Worm (Caenorhabditis elegans): ENCODE results near the gene F44E5.4.

The F44E5.4 gene

DNA sequence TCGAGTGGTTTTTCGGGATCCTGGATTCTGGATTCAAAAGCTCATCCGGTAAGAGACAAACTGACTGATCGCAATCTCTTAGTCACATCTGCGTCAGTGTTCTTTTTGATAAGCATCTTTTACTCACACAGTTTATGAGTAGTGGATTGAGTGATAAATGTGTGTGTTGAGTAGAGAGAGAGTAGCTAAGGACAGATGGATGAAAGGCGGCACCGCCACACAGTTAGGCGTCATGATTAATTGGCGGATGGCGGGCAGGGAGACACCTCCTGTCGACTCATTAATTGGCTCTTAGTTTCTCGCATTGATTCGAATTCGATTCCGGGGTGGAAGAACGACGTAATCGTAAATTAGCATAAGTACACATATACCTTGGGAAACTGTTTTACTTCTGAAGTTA lies 35.3 kb upstream of the F44E5.4 start:
- no peak for TF ChIP-seq ccch-3 (GFP tag; optimal IDR thresholded peaks at IDR 0.05)
- TF ChIP-seq lsl-1 (GFP tag; optimal IDR thresholded peaks at IDR 0.05) = no peak
- TF ChIP-seq lsy-27 (tag; optimal IDR thresholded peaks at IDR 0.05; ENCODE audit: borderline replicate concordance, insufficient read depth) = no peak
- no peak for TF ChIP-seq Y56A3A.18 (GFP tag; IDR thresholded peaks at IDR 0.05)
- no peak for TF ChIP-seq chd-7 (tag; optimal IDR thresholded peaks at IDR 0.05)
- TF ChIP-seq ztf-25 (GFP tag; IDR thresholded peaks at IDR 0.05) = no peak
- TF ChIP-seq K11D2.4 (GFP tag; IDR thresholded peaks at IDR 0.05) = no peak
- TF ChIP-seq ceh-100 (GFP tag; IDR thresholded peaks at IDR 0.05) = no peak
- TF ChIP-seq mel-28 (tag; optimal IDR thresholded peaks at IDR 0.05; ENCODE audit: borderline replicate concordance) = no peak
- no peak for TF ChIP-seq madf-10 (tag; optimal IDR thresholded peaks at IDR 0.05)

DNA sequence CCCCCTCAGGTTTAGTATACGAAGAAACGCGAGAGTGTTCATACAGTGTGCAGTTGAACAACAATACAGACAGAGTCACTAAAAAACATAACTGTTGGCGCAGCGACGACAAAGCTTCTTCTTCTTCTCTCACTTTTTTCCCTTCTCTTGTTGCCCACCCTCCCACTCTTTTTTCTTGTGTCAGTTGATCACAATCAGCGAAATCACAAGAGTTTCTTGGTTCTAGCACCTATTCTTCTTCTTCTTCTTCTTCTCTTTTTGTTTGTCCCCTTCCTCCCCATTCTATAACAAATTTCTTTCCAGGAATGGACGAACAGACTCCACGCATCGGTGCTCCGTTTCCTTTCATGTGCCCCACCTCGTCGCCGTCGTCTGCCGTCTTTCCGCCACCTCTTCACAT lies 31.3 kb upstream of the F44E5.4 start, which contains the start of gene F43G6.4:
TSS of gene F43G6.4 (plus strand) at position 301 of the 400 bp plus-strand sequence.
- TF ChIP-seq ztf-3 (GFP tag; optimal IDR thresholded peaks at IDR 0.05) = no peak
- no peak for TF ChIP-seq dox-1 (GFP tag; IDR thresholded peaks at IDR 0.05)
- TF ChIP-seq egl-18 (GFP tag; IDR thresholded peaks at IDR 0.05) = no peak
- no peak for TF ChIP-seq F23B12.7 (tag; optimal IDR thresholded peaks at IDR 0.05; ENCODE audit: insufficient read depth)
- TF ChIP-seq madf-10 (tag; optimal IDR thresholded peaks at IDR 0.05) = no peak
- TF ChIP-seq ceh-100 (GFP tag; IDR thresholded peaks at IDR 0.05) = no peak

DNA sequence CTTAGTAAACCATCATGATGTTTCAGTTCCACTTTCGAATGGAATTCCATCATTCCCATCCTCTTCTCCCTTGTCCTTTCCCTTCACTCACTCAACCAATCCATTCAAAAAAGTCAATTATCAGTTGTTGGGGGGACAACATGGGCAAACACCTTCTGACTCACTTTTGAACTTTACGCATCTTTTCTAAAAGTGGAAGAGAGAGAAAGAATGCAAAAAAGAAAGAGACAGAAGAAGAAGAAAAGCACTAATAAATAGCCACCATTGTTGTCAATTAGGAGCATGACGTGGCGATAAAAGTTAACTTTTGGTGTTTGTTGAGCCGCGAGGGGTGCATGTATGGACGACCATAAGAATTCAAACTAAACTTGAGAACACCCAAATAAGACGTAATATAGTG lies 28.9 kb upstream of the F44E5.4 start:
- TF ChIP-seq lin-54 (GFP tag; optimal IDR thresholded peaks at IDR 0.05) (no peak), Y67H2A.10 (GFP tag; conservative IDR thresholded peaks at IDR 0.05) (no peak), sdz-38 (tag; optimal IDR thresholded peaks at IDR 0.05) (no peak), F52B5.7 (tag; optimal IDR thresholded peaks at IDR 0.05) (no peak), hmg-20 (GFP tag; IDR thresholded peaks at IDR 0.05) (no peak), repo-1 (tag; optimal IDR thresholded peaks at IDR 0.05) (no peak), die-1 (tag; optimal IDR thresholded peaks at IDR 0.05) (no peak), nfyb-1 (GFP tag; IDR thresholded peaks at IDR 0.05) (no peak), nfya-2 (GFP tag; IDR thresholded peaks at IDR 0.05) (no peak), ama-1 (optimal IDR thresholded peaks at IDR 0.05) (no peak), ama-1 (GFP tag; optimal IDR thresholded peaks at IDR 0.05) (no peak)

DNA sequence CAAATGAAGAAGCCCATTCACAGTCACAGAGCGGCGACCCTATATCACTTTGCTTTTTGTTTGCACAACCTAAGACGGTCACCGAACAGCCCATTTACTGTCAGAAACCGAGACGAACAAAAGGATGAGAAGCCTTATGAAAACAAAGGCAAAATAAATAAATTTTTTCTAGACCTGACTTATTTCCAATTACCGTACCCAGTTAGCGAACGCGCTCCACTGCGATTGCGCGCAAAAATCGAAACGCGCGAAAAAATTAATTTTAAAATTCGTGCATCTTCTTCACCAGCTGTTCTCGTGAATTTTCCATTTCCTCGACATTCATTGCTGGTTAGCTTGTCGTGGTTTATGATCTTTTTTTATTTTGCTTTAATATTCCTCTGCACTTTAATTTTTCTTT lies 23.4 kb upstream of the F44E5.4 start, which contains the start of gene F43G6.16:
TSS of gene F43G6.16 (minus strand) at position 141 of the 400 bp plus-strand sequence.
- no peak for TF ChIP-seq ceh-40 (GFP tag; IDR thresholded peaks at IDR 0.05)
- TF ChIP-seq F37B4.10 (GFP tag; IDR thresholded peaks at IDR 0.05) = no peak
- TF ChIP-seq aptf-2 (GFP tag; conservative IDR thresholded peaks at IDR 0.05) = peak; percentile 28; the same call in 1 of the 2 replicates
- TF ChIP-seq hmg-1.2 (GFP tag; IDR thresholded peaks at IDR 0.05) = peak; percentile 57
- no peak for TF ChIP-seq zfh-2 (GFP tag; conservative IDR thresholded peaks at IDR 0.05)
- TF ChIP-seq ets-4 (GFP tag; optimal IDR thresholded peaks at IDR 0.05) = no peak
- peak; percentile 86 for TF ChIP-seq hsf-1 (GFP tag; IDR thresholded peaks at IDR 0.05)
- no peak for TF ChIP-seq rec-8 (tag; optimal IDR thresholded peaks at IDR 0.05)
- peak; percentile 92 for TF ChIP-seq snpc-3.4 (tag; optimal IDR thresholded peaks at IDR 0.05)
- TF ChIP-seq madf-8 (GFP tag; conservative IDR thresholded peaks at IDR 0.05) = peak; percentile 100
- peak; percentile 53 for TF ChIP-seq tbp1 (GFP tag; optimal IDR thresholded peaks at IDR 0.05)
- peak; percentile 97 for TF ChIP-seq D2030.7 (GFP tag; IDR thresholded peaks at IDR 0.05)
- no peak for TF ChIP-seq F57C9.4 (tag; optimal IDR thresholded peaks at IDR 0.05)
- no peak for TF ChIP-seq F55B11.4 (tag; optimal IDR thresholded peaks at IDR 0.05; ENCODE audit: borderline replicate concordance, insufficient read depth)
- peak; percentile 92 for TF ChIP-seq Y53G8AR.9 (GFP tag; conservative IDR thresholded peaks at IDR 0.05)
- peak; percentile 53 for TF ChIP-seq ztf-18 (tag; optimal IDR thresholded peaks at IDR 0.05)
- peak; percentile 70 for TF ChIP-seq tlf-1 (GFP tag; optimal IDR thresholded peaks at IDR 0.05)
- TF ChIP-seq let-607 (tag; optimal IDR thresholded peaks at IDR 0.05) = no peak
- peak; percentile 64; the same call in 1 of the 2 replicates for TF ChIP-seq C17E4.6 (GFP tag; IDR thresholded peaks at IDR 0.05)
- TF ChIP-seq ceh-27 (GFP tag; optimal IDR thresholded peaks at IDR 0.05) = no peak

All from whole organism, young adult.